Fruit fly (Drosophila melanogaster) Kc167 (cell line): ENCODE measurements around the gene CG13449.

Experiments used
- Myc ChIP-seq: fragments of >200 bp; optimal IDR thresholded peaks from 2 replicates; lab custom pipeline; 2017; ENCODE audit warnings: missing external identifiers
- Sin3A ChIP-seq: fragments of >200 bp; optimal IDR thresholded peaks from 2 replicates; lab custom pipeline; 2018; ENCODE audit warnings: missing external identifiers
- insv ChIP-seq: fragments of >200 bp; optimal IDR thresholded peaks from 3 replicates; lab custom pipeline; 2018; ENCODE audit warnings: missing external identifiers

DNA sequence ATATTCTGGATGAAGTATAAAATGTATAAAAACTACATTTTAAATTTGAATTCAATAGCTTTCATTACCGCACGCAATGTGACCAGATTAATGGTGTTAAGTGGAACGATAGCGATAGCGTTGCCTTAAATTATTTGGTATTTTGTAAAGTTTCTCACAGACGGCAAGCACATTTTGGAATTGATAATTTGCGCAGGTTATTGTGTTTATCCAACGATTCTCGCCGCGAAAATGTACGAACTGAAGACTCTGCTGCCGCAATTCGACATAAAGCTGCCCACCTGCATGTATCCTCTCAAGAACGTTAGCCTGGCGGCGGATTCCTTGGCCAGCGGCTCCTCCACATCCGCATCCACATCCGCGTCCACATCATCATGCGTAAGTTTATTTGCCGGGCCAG lies 29.1 kb downstream of the CG13449 start, which contains the start of gene AIMP2:
- no peak for TF ChIP-seq insv (lab: Kevin White, UChicago)
- no peak for TF ChIP-seq Sin3A
- TF ChIP-seq Myc = no peak
